Worm (Caenorhabditis elegans) whole organism, L2 larva: ENCODE measurements around the gene gon-14.

Experiments
- C34F6.9 ChIP-seq: fragments of 150-350 bp; optimal IDR thresholded peaks from 2 replicates; lab custom pipeline; 2014; ENCODE audit warnings: missing biosample characterization, missing genetic modification characterization
- F13H6.1 ChIP-seq: sonication (generic microtip); optimal IDR thresholded peaks from 2 replicates; lab custom pipeline; 2016; ENCODE audit warnings: missing genetic modification characterization, missing compliant biosample characterization
- Y55F3AM.14 ChIP-seq: fragments of 200-800 bp; sonication (Bioruptor generic); optimal IDR thresholded peaks from 2 replicates; lab custom pipeline; 2018; ENCODE audit warnings: mild to moderate bottlenecking, missing genetic modification characterization, missing compliant biosample characterization
- ZK546.5 ChIP-seq: sonication (generic microtip); optimal IDR thresholded peaks from 2 replicates; lab custom pipeline; 2017; ENCODE audit warnings: missing biosample characterization, missing genetic modification characterization
- ama-1 ChIP-seq: fragments of 150-350 bp; optimal IDR thresholded peaks from 2 replicates; lab custom pipeline; 2018; ENCODE audit warnings: inconsistent platforms
- blmp-1 ChIP-seq: sonication (generic microtip); optimal IDR thresholded peaks from 2 replicates; lab custom pipeline; 2017; ENCODE audit warnings: missing genetic modification characterization, mild to moderate bottlenecking, missing compliant biosample characterization, antibody characterized with exemption, moderate library complexity; ENCODE audit not compliant: insufficient read depth
- elt-1 ChIP-seq: fragments of 150-350 bp; optimal IDR thresholded peaks from 2 replicates; lab custom pipeline; 2014; ENCODE audit warnings: missing biosample characterization, missing genetic modification characterization
- elt-3 ChIP-seq: sonication (generic microtip); optimal IDR thresholded peaks from 2 replicates; lab custom pipeline; 2017; ENCODE audit warnings: missing biosample characterization, missing genetic modification characterization
- fos-1 ChIP-seq: fragments of 150-350 bp; optimal IDR thresholded peaks from 2 replicates; lab custom pipeline; 2014; ENCODE audit warnings: missing biosample characterization, missing genetic modification characterization
- lin-11 ChIP-seq: fragments of 150-350 bp; sonication (generic microtip); optimal IDR thresholded peaks from 2 replicates; lab custom pipeline; 2014; ENCODE audit warnings: missing biosample characterization, missing genetic modification characterization, inconsistent platforms, mixed read lengths
- lin-13 ChIP-seq: fragments of 150-350 bp; optimal IDR thresholded peaks from 2 replicates; lab custom pipeline; 2014; ENCODE audit warnings: missing biosample characterization, missing genetic modification reagents, missing genetic modification characterization
- mab-5 ChIP-seq: fragments of 150-350 bp; optimal IDR thresholded peaks from 2 replicates; lab custom pipeline; 2014; ENCODE audit warnings: missing biosample characterization, missing genetic modification characterization
- nhr-11 ChIP-seq: fragments of 150-350 bp; optimal IDR thresholded peaks from 2 replicates; lab custom pipeline; 2014; ENCODE audit warnings: missing biosample characterization, missing genetic modification characterization
- nhr-12 ChIP-seq: fragments of 150-350 bp; optimal IDR thresholded peaks from 2 replicates; lab custom pipeline; 2014; ENCODE audit warnings: missing biosample characterization, missing genetic modification characterization
- nhr-21 ChIP-seq: fragments of 150-350 bp; optimal IDR thresholded peaks from 2 replicates; lab custom pipeline; 2014; ENCODE audit warnings: missing biosample characterization, missing genetic modification characterization
- nhr-6 ChIP-seq: fragments of 150-350 bp; optimal IDR thresholded peaks from 2 replicates; lab custom pipeline; 2014; ENCODE audit warnings: missing biosample characterization, missing genetic modification characterization
- peb-1 ChIP-seq: fragments of 150-350 bp; optimal IDR thresholded peaks from 2 replicates; lab custom pipeline; 2014; ENCODE audit warnings: missing biosample characterization, missing genetic modification characterization
- sem-4 ChIP-seq: fragments of 150-350 bp; optimal IDR thresholded peaks from 2 replicates; lab custom pipeline; 2014; ENCODE audit warnings: missing biosample characterization, missing genetic modification reagents, missing genetic modification characterization
- skn-1 ChIP-seq: sonication (generic microtip); optimal IDR thresholded peaks from 2 replicates; lab custom pipeline; 2017; ENCODE audit warnings: missing biosample characterization, missing genetic modification characterization
- sma-3 ChIP-seq: sonication (generic microtip); optimal IDR thresholded peaks from 2 replicates; lab custom pipeline; 2016; ENCODE audit warnings: missing genetic modification reagents, missing genetic modification characterization, missing compliant biosample characterization
- sma-9 ChIP-seq, 2 experiments: fragments of 150-350 bp in 1 of 2; sonication (generic microtip) in 1 of 2; optimal IDR thresholded peaks; 2 replicates each; lab custom pipeline; 2014 to 2016; ENCODE audit warnings: missing genetic modification characterization in 2 of 2, mild to moderate bottlenecking in 1 of 2, missing biosample characterization in 1 of 2, missing compliant biosample characterization in 1 of 2, missing genetic modification reagents in 1 of 2, moderate library complexity in 1 of 2
- snpc-4 ChIP-seq: fragments of 150-350 bp; optimal IDR thresholded peaks from 2 replicates; lab custom pipeline; 2014; ENCODE audit warnings: missing biosample characterization, missing genetic modification characterization
- unc-62 ChIP-seq: fragments of 150-350 bp; optimal IDR thresholded peaks from 2 replicates; lab custom pipeline; 2014; ENCODE audit warnings: missing biosample characterization, missing genetic modification reagents, missing genetic modification characterization
- ztf-11 ChIP-seq: sonication (generic microtip); optimal IDR thresholded peaks from 2 replicates; lab custom pipeline; 2017; ENCODE audit warnings: missing biosample characterization, missing genetic modification characterization

The gon-14 gene

ce11 chrV:6559585-6559984 lies 51.4 kb downstream of the gon-14 start:
- TF ChIP-seq sma-9 (GFP tag; optimal IDR thresholded peaks at IDR 0.05; lab: Kevin White, UChicago) (peak; percentile 4), sma-9 (tag; optimal IDR thresholded peaks at IDR 0.05; lab: Kevin White, UChicago) (no peak), nhr-12 (tag; lab: Kevin White, UChicago) (no peak), sma-3 (peak; percentile 7), unc-62 (GFP tag; lab: Kevin White, UChicago) (no peak)
- TF ChIP-seq, all 48 proteins: peak for 2

ce11 chrV:6559105-6559504 lies 51.9 kb downstream of the gon-14 start, which contains the start of gene spp-26:
Gene spp-26, minus strand, starts transcription at chrV:6559205.
- no peak for TF ChIP-seq peb-1 (tag; lab: Kevin White, UChicago)
- TF ChIP-seq F13H6.1 (tag; lab: Kevin White, UChicago): no peak
- no peak for TF ChIP-seq blmp-1 (tag; lab: Kevin White, UChicago)
- TF ChIP-seq, all 48 proteins: peak for 0

ce11 chrV:6558103-6558502 lies 52.9 kb downstream of the gon-14 start, which contains the start of gene spp-20:
Gene spp-20, minus strand, starts transcription at chrV:6558203.
- TF ChIP-seq C34F6.9 (tag; lab: Kevin White, UChicago): no peak
- TF ChIP-seq Y55F3AM.14 (GFP tag; lab: Kevin White, UChicago): no peak
- TF ChIP-seq nhr-6 (tag; lab: Kevin White, UChicago): no peak
- no peak for TF ChIP-seq nhr-11 (tag; lab: Kevin White, UChicago)
- no peak for TF ChIP-seq sem-4 (tag; lab: Kevin White, UChicago)
- TF ChIP-seq snpc-4 (tag; lab: Kevin White, UChicago): no peak
- TF ChIP-seq lin-11 (tag; lab: Kevin White, UChicago): no peak
- TF ChIP-seq elt-3 (tag; lab: Kevin White, UChicago): no peak
- no peak for TF ChIP-seq ztf-11 (tag; lab: Kevin White, UChicago)
- TF ChIP-seq elt-1: no peak
- TF ChIP-seq fos-1 (tag; lab: Kevin White, UChicago): no peak
- TF ChIP-seq skn-1: no peak
- no peak for TF ChIP-seq nhr-21

DNA sequence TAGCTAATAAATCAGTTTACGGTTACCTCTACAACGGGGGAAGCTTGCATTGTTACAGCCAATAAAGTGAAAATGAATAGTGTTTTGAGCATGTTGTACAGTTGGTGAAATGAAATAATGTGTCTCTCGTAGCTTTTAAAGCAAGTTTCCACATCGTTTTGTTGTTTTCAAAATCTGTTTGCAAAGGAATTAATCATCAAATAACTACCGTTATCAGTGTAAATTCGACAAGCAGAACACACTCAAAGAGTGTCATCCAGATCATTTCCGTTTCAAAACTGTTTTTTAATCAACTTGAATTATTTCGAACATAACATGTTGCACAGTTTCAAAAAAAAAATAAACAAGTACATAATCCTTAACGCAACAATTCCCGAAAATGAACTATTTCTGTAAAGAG lies 53.9 kb downstream of the gon-14 start, which contains the start of gene spp-27:
Gene spp-27 (minus strand): TSS at position 101 of the 400 bp plus-strand sequence.
- TF ChIP-seq fos-1 (tag; lab: Kevin White, UChicago): no peak
- TF ChIP-seq mab-5 (tag; lab: Kevin White, UChicago): no peak
- TF ChIP-seq ama-1 (lab: Kevin White, UChicago): no peak
- TF ChIP-seq lin-13 (GFP tag; lab: Kevin White, UChicago): no peak
- no peak for TF ChIP-seq ZK546.5
